Fruit fly (Drosophila melanogaster) whole organism, prepupa: ENCODE results near the gene CG17129.
A peak's percentile ranks its signal among the peaks of the same experiment; 100 is the strongest.

Source experiments
- Blimp-1 ChIP-seq: fragments of 200-800 bp; sonication (Bioruptor generic); optimal IDR thresholded peaks from 3 replicates; lab custom pipeline; 2017; ENCODE audit warnings: missing biosample characterization, missing genetic modification characterization, mild to moderate bottlenecking, moderate library complexity, missing genetic modification reagents
- CG10631 ChIP-seq: fragments of 200-800 bp; sonication (Bioruptor generic); optimal IDR thresholded peaks from 2 replicates; lab custom pipeline; 2016; ENCODE audit warnings: missing biosample characterization, missing genetic modification characterization
- CG10669 ChIP-seq: fragments of 200-800 bp; sonication (Bioruptor generic); optimal IDR thresholded peaks from 3 replicates; lab custom pipeline; 2018; ENCODE audit warnings: missing biosample characterization, mild to moderate bottlenecking, missing genetic modification characterization, moderate library complexity
- CG11762 ChIP-seq: fragments of 200-800 bp; sonication (Bioruptor generic); optimal IDR thresholded peaks from 3 replicates; lab custom pipeline; 2016; ENCODE audit warnings: missing biosample characterization, missing genetic modification characterization; ENCODE audit not compliant: insufficient read depth
- CG15336 ChIP-seq: fragments of 200-800 bp; sonication (Bioruptor generic); IDR thresholded peaks from 2 replicates; pipeline ENCODE4 v1.3.6; 2022; ENCODE audit warnings: missing biosample characterization, missing genetic modification characterization
- CG1621 ChIP-seq: fragments of 200-800 bp; sonication (Bioruptor generic); optimal IDR thresholded peaks from 3 replicates; lab custom pipeline; 2018; ENCODE audit warnings: missing biosample characterization, mild to moderate bottlenecking, missing genetic modification characterization
- CG16779 ChIP-seq: fragments of 200-800 bp; sonication (Bioruptor generic); optimal IDR thresholded peaks from 3 replicates; lab custom pipeline; 2017; ENCODE audit warnings: missing biosample characterization, mild to moderate bottlenecking, missing genetic modification characterization
- CG3032 ChIP-seq: fragments of 200-800 bp; optimal IDR thresholded peaks from 2 replicates; lab custom pipeline; 2019; ENCODE audit warnings: missing biosample characterization, mild to moderate bottlenecking, missing genetic modification characterization, moderate library complexity
- CG31627 ChIP-seq: fragments of 200-800 bp; sonication (Bioruptor generic); optimal IDR thresholded peaks from 3 replicates; lab custom pipeline; 2016; ENCODE audit warnings: missing biosample characterization, missing genetic modification characterization
- CG32006 ChIP-seq: fragments of 200-800 bp; sonication (Bioruptor generic); optimal IDR thresholded peaks from 3 replicates; lab custom pipeline; 2017; ENCODE audit warnings: missing biosample characterization, mild to moderate bottlenecking, missing genetic modification characterization
- CG4318 ChIP-seq: fragments of 200-800 bp; sonication (Bioruptor generic); optimal IDR thresholded peaks from 3 replicates; lab custom pipeline; 2017; ENCODE audit warnings: missing biosample characterization, mild to moderate bottlenecking, missing genetic modification characterization
- CG6276 ChIP-seq: fragments of 200-800 bp; sonication (Bioruptor generic); optimal IDR thresholded peaks from 2 replicates; lab custom pipeline; 2017; ENCODE audit warnings: missing biosample characterization, mild to moderate bottlenecking, missing genetic modification characterization
- CG6808 ChIP-seq: fragments of 200-800 bp; sonication (Bioruptor generic); optimal IDR thresholded peaks from 3 replicates; lab custom pipeline; 2017; ENCODE audit warnings: missing biosample characterization, missing genetic modification characterization, mild to moderate bottlenecking, moderate library complexity, missing genetic modification reagents
- CG6854 ChIP-seq: fragments of 200-800 bp; sonication (Bioruptor generic); optimal IDR thresholded peaks from 2 replicates; lab custom pipeline; 2017; ENCODE audit warnings: missing biosample characterization, mild to moderate bottlenecking, missing genetic modification characterization
- CG7368 ChIP-seq: fragments of 200-800 bp; sonication (Bioruptor generic); optimal IDR thresholded peaks from 3 replicates; lab custom pipeline; 2016; ENCODE audit warnings: missing biosample characterization, missing genetic modification characterization
- CG8119 ChIP-seq: fragments of 200-800 bp; sonication (Bioruptor generic); IDR thresholded peaks from 3 replicates; pipeline ENCODE4 v1.3.6; 2022; ENCODE audit warnings: missing biosample characterization, missing genetic modification characterization
- CG8319 ChIP-seq: fragments of 200-800 bp; sonication (Bioruptor generic); optimal IDR thresholded peaks from 3 replicates; lab custom pipeline; 2016; ENCODE audit warnings: missing biosample characterization, missing genetic modification characterization
- CG8632 ChIP-seq: fragments of 200-800 bp; sonication (Bioruptor generic); optimal IDR thresholded peaks from 3 replicates; lab custom pipeline; 2016; ENCODE audit warnings: missing biosample characterization, missing genetic modification characterization
- CG9139 ChIP-seq: fragments of 200-800 bp; sonication (Bioruptor generic); optimal IDR thresholded peaks from 3 replicates; lab custom pipeline; 2017; ENCODE audit warnings: missing biosample characterization, mild to moderate bottlenecking, missing genetic modification characterization
- Eip93F ChIP-seq: fragments of 200-800 bp; sonication (Bioruptor generic); optimal IDR thresholded peaks from 2 replicates; lab custom pipeline; 2016; ENCODE audit warnings: missing biosample characterization, mild to moderate bottlenecking, missing genetic modification characterization
- Ets21C ChIP-seq: fragments of 200-800 bp; sonication (Bioruptor generic); optimal IDR thresholded peaks from 3 replicates; lab custom pipeline; 2016; ENCODE audit warnings: missing biosample characterization, missing genetic modification characterization
- Hr38 ChIP-seq: sonication (Bioruptor generic); optimal IDR thresholded peaks from 2 replicates; lab custom pipeline; 2016; ENCODE audit warnings: missing biosample characterization, missing genetic modification characterization
- Hr39 ChIP-seq: fragments of 200-800 bp; sonication (Bioruptor generic); optimal IDR thresholded peaks from 2 replicates; lab custom pipeline; 2016; ENCODE audit warnings: missing biosample characterization, missing genetic modification characterization
- Lpt ChIP-seq: fragments of 200-800 bp; sonication (Bioruptor generic); optimal IDR thresholded peaks from 3 replicates; lab custom pipeline; 2016; ENCODE audit warnings: missing biosample characterization, missing genetic modification characterization
- Met ChIP-seq: fragments of 200-800 bp; sonication (Bioruptor generic); optimal IDR thresholded peaks from 3 replicates; lab custom pipeline; 2016; ENCODE audit warnings: missing biosample characterization, missing genetic modification characterization
- Smox ChIP-seq: fragments of 200-800 bp; sonication (Bioruptor generic); optimal IDR thresholded peaks from 3 replicates; lab custom pipeline; 2016; ENCODE audit warnings: missing biosample characterization, missing genetic modification characterization
- Sox15 ChIP-seq: fragments of 200-800 bp; sonication (Bioruptor generic); optimal IDR thresholded peaks from 3 replicates; lab custom pipeline; 2016; ENCODE audit warnings: missing biosample characterization, missing genetic modification characterization
- achi ChIP-seq: fragments of 200-800 bp; sonication (Bioruptor generic); optimal IDR thresholded peaks from 3 replicates; lab custom pipeline; 2016; ENCODE audit warnings: missing biosample characterization, missing genetic modification characterization
- cyc ChIP-seq: fragments of 200-800 bp; sonication (Bioruptor generic); optimal IDR thresholded peaks from 3 replicates; lab custom pipeline; 2016; ENCODE audit warnings: missing biosample characterization, missing genetic modification characterization
- dsx ChIP-seq: fragments of 200-800 bp; optimal IDR thresholded peaks from 3 replicates; lab custom pipeline; 2019; ENCODE audit warnings: missing biosample characterization, mild to moderate bottlenecking, missing genetic modification characterization, moderate library complexity; ENCODE audit not compliant: poor library complexity, severe bottlenecking
- eg ChIP-seq: fragments of 200-800 bp; sonication (Bioruptor generic); IDR thresholded peaks from 3 replicates; pipeline ENCODE4 v1.3.6; 2022; ENCODE audit warnings: missing biosample characterization, missing genetic modification characterization
- esn ChIP-seq: fragments of 200-800 bp; sonication (Bioruptor generic); optimal IDR thresholded peaks from 2 replicates; lab custom pipeline; 2016; ENCODE audit warnings: missing biosample characterization, mild to moderate bottlenecking, missing genetic modification characterization, moderate library complexity
- fd85E ChIP-seq: fragments of 200-800 bp; sonication (Bioruptor generic); optimal IDR thresholded peaks from 3 replicates; lab custom pipeline; 2016; ENCODE audit warnings: missing biosample characterization, missing genetic modification characterization
- fkh ChIP-seq: fragments of 200-800 bp; sonication (Bioruptor generic); optimal IDR thresholded peaks from 3 replicates; lab custom pipeline; 2017; ENCODE audit warnings: missing biosample characterization, mild to moderate bottlenecking, missing genetic modification characterization, moderate library complexity
- svp ChIP-seq: fragments of 200-800 bp; sonication (Bioruptor generic); peaks from one replicate; lab custom pipeline; 2016; ENCODE audit warnings: missing biosample characterization, missing genetic modification characterization
- topi ChIP-seq: fragments of 200-800 bp; sonication (Bioruptor generic); optimal IDR thresholded peaks from 3 replicates; lab custom pipeline; 2016; ENCODE audit warnings: missing biosample characterization, missing genetic modification characterization
- vri ChIP-seq: fragments of 200-800 bp; sonication (Bioruptor generic); optimal IDR thresholded peaks from 3 replicates; lab custom pipeline; 2016; ENCODE audit warnings: missing biosample characterization, mild to moderate bottlenecking, missing genetic modification characterization

Gene CG17129

dm6 chr3L:724518-725341 is 44.6 kb upstream of the CG17129 start (continued):
- TF ChIP-seq CG32006 (GFP tag; lab: Kevin White, UChicago) (peak; percentile 90), vri (GFP tag; lab: Kevin White, UChicago) (peak; percentile 78), Eip93F (peak; percentile 81), cyc (GFP tag; lab: Kevin White, UChicago) (peak; percentile 89), fkh (GFP tag; lab: Kevin White, UChicago) (peak; percentile 97), Blimp-1 (GFP tag; lab: Kevin White, UChicago) (peak; percentile 76), CG6276 (GFP tag; lab: Kevin White, UChicago) (peak; percentile 85), CG11762 (GFP tag; lab: Kevin White, UChicago) (peak; percentile 88), achi (GFP tag; lab: Kevin White, UChicago) (peak; percentile 92), esn (GFP tag; lab: Kevin White, UChicago) (peak; percentile 98), CG9139 (GFP tag; lab: Kevin White, UChicago) (peak; percentile 87), CG10669 (peak; percentile 92), svp (GFP tag; lab: Kevin White, UChicago) (peak; percentile 97), CG7368 (GFP tag; lab: Kevin White, UChicago) (peak; percentile 84), CG15336 (GFP tag; lab: Robert Waterston, UW) (peak; percentile 93), CG10631 (GFP tag; lab: Kevin White, UChicago) (peak; percentile 95), CG31627 (GFP tag; lab: Kevin White, UChicago) (peak; percentile 92), Met (GFP tag; lab: Kevin White, UChicago) (peak; percentile 95), CG6808 (peak; percentile 89), fd85E (peak; percentile 82), Hr39 (GFP tag; lab: Kevin White, UChicago) (peak; percentile 92), dsx (peak; percentile 89), eg (peak; percentile 93), Smox (GFP tag; lab: Kevin White, UChicago) (peak; percentile 93), CG6854 (GFP tag; lab: Kevin White, UChicago) (peak; percentile 86), Hr38 (no peak), CG3032 (tag; lab: Kevin White, UChicago) (peak; percentile 90)

- TF ChIP-seq CG8319 (no peak), vri (GFP tag; lab: Kevin White, UChicago) (no peak), Sox15 (GFP tag; lab: Kevin White, UChicago) (no peak), topi (GFP tag; lab: Kevin White, UChicago) (no peak), Hr38 (no peak), CG6276 (GFP tag; lab: Kevin White, UChicago) (no peak), CG8119 (GFP tag; lab: Robert Waterston, UW) (no peak), CG8632 (GFP tag; lab: Kevin White, UChicago) (no peak), Hr39 (GFP tag; lab: Kevin White, UChicago) (no peak), CG4318 (GFP tag; lab: Kevin White, UChicago) (no peak), esn (GFP tag; lab: Kevin White, UChicago) (no peak), Blimp-1 (GFP tag; lab: Kevin White, UChicago) (no peak), CG32006 (GFP tag; lab: Kevin White, UChicago) (no peak), CG31627 (GFP tag; lab: Kevin White, UChicago) (no peak), Ets21C (GFP tag; lab: Kevin White, UChicago) (no peak), CG6808 (no peak), CG16779 (tag; lab: Kevin White, UChicago) (no peak), CG6854 (GFP tag; lab: Kevin White, UChicago) (no peak), Lpt (no peak), CG1621 (tag; lab: Kevin White, UChicago) (no peak)
- TF ChIP-seq, all 60 proteins: peak for 0
Observed at dm6 chr3L:723654-724461, 43.7 kb upstream of the CG17129 start.
